Worm (Caenorhabditis elegans) whole organism, L4/young adult: Measurements from ENCODE around the gene str-130.

Experiments
- W03F9.2 ChIP-seq: fragments of 150-350 bp; optimal IDR thresholded peaks from 2 replicates; lab custom pipeline; 2014; ENCODE audit warnings: missing biosample characterization, missing genetic modification characterization
- dao-5 ChIP-seq: sonication (generic microtip); optimal IDR thresholded peaks from 2 replicates; lab custom pipeline; 2016; ENCODE audit warnings: missing genotype, missing genetic modification characterization, moderate library complexity, missing compliant biosample characterization
- him-1 ChIP-seq: sonication (generic microtip); optimal IDR thresholded peaks from 2 replicates; lab custom pipeline; 2016; ENCODE audit warnings: missing genotype, missing genetic modification reagents, missing genetic modification characterization, missing compliant biosample characterization

DNA sequence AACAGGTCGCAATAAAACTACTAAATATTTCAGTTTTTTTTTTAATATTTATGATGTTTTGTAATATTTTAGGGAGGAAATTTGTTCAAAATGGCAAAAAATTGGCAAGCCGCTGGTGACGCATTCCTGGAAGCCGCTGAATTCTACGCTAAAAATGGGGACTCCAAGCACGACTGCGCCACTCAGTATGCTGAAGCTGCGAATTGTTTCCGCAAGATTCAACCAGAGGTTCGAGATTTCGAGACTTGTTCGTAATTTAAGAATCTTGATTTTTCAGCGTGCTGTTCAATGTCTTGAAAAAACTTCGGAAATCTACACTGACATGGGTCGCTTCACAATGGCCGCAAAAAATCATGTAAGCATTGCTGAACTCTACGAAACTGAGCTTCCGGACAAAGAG, 41.1 kb upstream of the str-130 start:
- no peak for TF ChIP-seq dao-5 (tag; lab: Kevin White, UChicago)
- no peak for TF ChIP-seq him-1 (tag; lab: Kevin White, UChicago)
- TF ChIP-seq W03F9.2, result no peak
